Worm (Caenorhabditis elegans) whole organism, L2 larva: ENCODE results near the gene H06A10.1.
A peak's percentile ranks its signal among the peaks of the same experiment; 100 is the strongest.

Experiments used
- F13H6.1 ChIP-seq: sonication (generic microtip); optimal IDR thresholded peaks from 2 replicates; lab custom pipeline; 2016; ENCODE audit warnings: missing genetic modification characterization, missing compliant biosample characterization
- elt-3 ChIP-seq: sonication (generic microtip); optimal IDR thresholded peaks from 2 replicates; lab custom pipeline; 2017; ENCODE audit warnings: missing biosample characterization, missing genetic modification characterization
- lin-13 ChIP-seq: fragments of 150-350 bp; optimal IDR thresholded peaks from 2 replicates; lab custom pipeline; 2014; ENCODE audit warnings: missing biosample characterization, missing genetic modification reagents, missing genetic modification characterization
- nhr-10 ChIP-seq: sonication (generic microtip); optimal IDR thresholded peaks from 2 replicates; lab custom pipeline; 2017; ENCODE audit warnings: missing biosample characterization, missing genetic modification characterization
- nhr-12 ChIP-seq: fragments of 150-350 bp; optimal IDR thresholded peaks from 2 replicates; lab custom pipeline; 2014; ENCODE audit warnings: missing biosample characterization, missing genetic modification characterization
- nhr-129 ChIP-seq: fragments of 150-350 bp; optimal IDR thresholded peaks from 2 replicates; lab custom pipeline; 2014; ENCODE audit warnings: missing biosample characterization, missing genetic modification characterization
- nhr-6 ChIP-seq: fragments of 150-350 bp; optimal IDR thresholded peaks from 2 replicates; lab custom pipeline; 2014; ENCODE audit warnings: missing biosample characterization, missing genetic modification characterization
- snpc-4 ChIP-seq: fragments of 150-350 bp; optimal IDR thresholded peaks from 2 replicates; lab custom pipeline; 2014; ENCODE audit warnings: missing biosample characterization, missing genetic modification characterization

DNA sequence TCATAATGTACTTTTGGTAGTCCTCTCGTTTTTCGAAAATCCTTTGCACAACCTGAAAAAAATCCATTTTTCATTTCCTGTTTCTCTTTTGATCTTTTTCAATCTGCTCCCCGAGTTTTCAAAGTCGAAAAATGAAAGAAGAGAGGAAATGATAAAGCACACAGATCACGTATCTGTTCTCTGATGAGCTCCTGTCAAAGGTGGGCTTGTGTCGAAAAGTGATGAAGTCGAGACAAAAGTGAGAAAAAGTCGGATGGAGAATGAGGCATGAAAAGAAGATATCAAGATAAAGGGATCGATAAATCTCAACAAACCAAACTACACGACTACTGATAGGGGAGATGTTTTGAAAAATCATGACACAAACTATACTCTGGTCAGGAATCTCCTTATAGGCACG, 47.8 kb downstream of the H06A10.1 start:
- peak; percentile 68 for TF ChIP-seq F13H6.1
- no peak for TF ChIP-seq nhr-12 (tag; lab: Kevin White, UChicago)
- peak; percentile 61 for TF ChIP-seq nhr-129 (tag; lab: Kevin White, UChicago)
- no peak for TF ChIP-seq elt-3 (tag; lab: Kevin White, UChicago)
- TF ChIP-seq lin-13 (GFP tag; lab: Kevin White, UChicago): no peak
- no peak for TF ChIP-seq snpc-4
- no peak for TF ChIP-seq nhr-10 (tag; lab: Kevin White, UChicago)
- TF ChIP-seq nhr-6 (tag; lab: Kevin White, UChicago): no peak
